Worm (Caenorhabditis elegans) whole organism, mixed stage, embryonic: Measurements from ENCODE around the gene srx-60.

Experiments used
- snpc-4 ChIP-seq: fragments of 150-350 bp; optimal IDR thresholded peaks from 2 replicates; lab custom pipeline; 2014; ENCODE audit warnings: missing biosample characterization, missing genetic modification characterization
- tbx-8 ChIP-seq: fragments of 200-800 bp; sonication (Bioruptor generic); optimal IDR thresholded peaks from 2 replicates; lab custom pipeline; 2018; ENCODE audit warnings: mild to moderate bottlenecking, missing genetic modification characterization, moderate library complexity, missing compliant biosample characterization
- ztf-11 ChIP-seq: fragments of 150-350 bp; optimal IDR thresholded peaks from 2 replicates; lab custom pipeline; 2014; ENCODE audit warnings: missing biosample characterization, missing genetic modification characterization

DNA sequence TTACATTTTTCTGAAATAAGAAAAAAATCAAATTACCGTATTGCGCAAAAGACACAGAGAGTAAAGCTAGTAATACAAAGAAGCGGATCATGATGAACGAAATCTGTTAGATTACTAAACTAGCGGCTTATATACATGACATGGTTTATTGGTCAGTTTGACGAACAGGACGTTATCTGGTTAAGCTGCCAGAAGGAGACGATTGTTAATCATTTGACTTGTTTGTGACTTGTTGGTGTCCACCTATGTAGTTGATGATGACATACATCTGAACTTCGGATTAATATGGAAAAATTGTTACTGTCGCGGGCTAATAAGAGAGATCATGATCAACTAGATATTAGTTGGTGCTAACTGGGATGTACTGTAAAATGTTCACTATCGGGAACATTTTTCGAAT, 593 bp upstream of the srx-60 start, which contains the start of gene cnc-9:
- TF ChIP-seq snpc-4 (tag; lab: Kevin White, UChicago) (no peak), ztf-11 (tag; lab: Kevin White, UChicago) (no peak), tbx-8 (GFP tag; lab: Kevin White, UChicago) (no peak)
